Fruit fly (Drosophila melanogaster) whole organism, embryonic: Measurements from ENCODE around the gene CG14731.

Experiments
- CG1024 ChIP-seq: fragments of 200-800 bp; sonication (Bioruptor generic); IDR thresholded peaks from 2 replicates; pipeline ENCODE4 v1.3.6; 2022; ENCODE audit warnings: missing biosample characterization, missing genetic modification characterization
- CG10274 ChIP-seq: fragments of 200-800 bp; sonication (Bioruptor generic); optimal IDR thresholded peaks from 3 replicates; lab custom pipeline; 2017; ENCODE audit warnings: missing biosample characterization, mild to moderate bottlenecking, missing genetic modification characterization
- CG11093 ChIP-seq: fragments of 200-800 bp; sonication (Bioruptor generic); IDR thresholded peaks from 3 replicates; pipeline ENCODE4 v1.3.6; 2022; ENCODE audit warnings: missing biosample characterization, missing genetic modification characterization
- CG13123 ChIP-seq: fragments of 200-800 bp; sonication (Bioruptor generic); optimal IDR thresholded peaks from 2 replicates; lab custom pipeline; 2016; ENCODE audit warnings: missing biosample characterization, missing genetic modification characterization
- CG14710 ChIP-seq: fragments of 200-800 bp; sonication (Bioruptor generic); optimal IDR thresholded peaks from 3 replicates; lab custom pipeline; 2019; ENCODE audit warnings: missing biosample characterization, mild to moderate bottlenecking, missing genetic modification characterization, moderate library complexity
- CG16813 ChIP-seq: fragments of 200-800 bp; sonication (Bioruptor generic); IDR thresholded peaks from 3 replicates; pipeline ENCODE4 v1.3.6; 2022; ENCODE audit warnings: missing biosample characterization, missing genetic modification characterization; ENCODE audit not compliant: partially characterized antibody
- CG17612 ChIP-seq: fragments of 200-800 bp; sonication (Bioruptor generic); IDR thresholded peaks from 2 replicates; pipeline ENCODE4 v1.3.6; 2022; ENCODE audit warnings: missing biosample characterization, missing genetic modification characterization
- CG2202 ChIP-seq: fragments of 200-800 bp; sonication (Bioruptor generic); optimal IDR thresholded peaks from 2 replicates; lab custom pipeline; 2018; ENCODE audit warnings: missing biosample characterization, mild to moderate bottlenecking, missing genetic modification characterization
- CG34422 ChIP-seq: fragments of 200-800 bp; sonication (Bioruptor generic); IDR thresholded peaks from 3 replicates; pipeline ENCODE4 v1.3.6; 2022; ENCODE audit warnings: missing biosample characterization, missing genetic modification characterization
- CG4854 ChIP-seq: fragments of 200-800 bp; sonication (Bioruptor generic); optimal IDR thresholded peaks from 2 replicates; lab custom pipeline; 2016; ENCODE audit warnings: missing biosample characterization, missing genetic modification characterization, inconsistent platforms
- CG6854 ChIP-seq: fragments of 200-800 bp; sonication (Bioruptor generic); optimal IDR thresholded peaks from 3 replicates; lab custom pipeline; 2017; ENCODE audit warnings: missing biosample characterization, mild to moderate bottlenecking, missing genetic modification characterization
- CG7839 ChIP-seq: fragments of 200-800 bp; sonication (Bioruptor generic); optimal IDR thresholded peaks from 3 replicates; lab custom pipeline; 2018; ENCODE audit warnings: missing biosample characterization, mild to moderate bottlenecking, missing genetic modification characterization, moderate library complexity
- CG8924 ChIP-seq: fragments of 200-800 bp; optimal IDR thresholded peaks from 3 replicates; lab custom pipeline; 2019; ENCODE audit warnings: missing biosample characterization, mild to moderate bottlenecking, missing genetic modification characterization, moderate library complexity
- CG9932 ChIP-seq: fragments of 200-800 bp; sonication (Bioruptor generic); IDR thresholded peaks from 2 replicates; pipeline ENCODE4 v1.3.6; 2022; ENCODE audit warnings: missing biosample characterization, missing genetic modification characterization
- CrebB ChIP-seq: fragments of 200-800 bp; sonication (Bioruptor generic); optimal IDR thresholded peaks from 3 replicates; lab custom pipeline; 2018; ENCODE audit warnings: missing biosample characterization, mild to moderate bottlenecking, missing genetic modification characterization
- D19B ChIP-seq: fragments of 200-800 bp; sonication (Bioruptor generic); optimal IDR thresholded peaks from 2 replicates; lab custom pipeline; 2017; ENCODE audit warnings: missing biosample characterization, mild to moderate bottlenecking, missing genetic modification characterization
- HmgZ ChIP-seq: fragments of 200-800 bp; sonication (Bioruptor generic); optimal IDR thresholded peaks from 2 replicates; lab custom pipeline; 2018; ENCODE audit warnings: missing biosample characterization, mild to moderate bottlenecking, missing genetic modification characterization
- Hr39 ChIP-seq: fragments of >200 bp; optimal IDR thresholded peaks from 2 replicates; lab custom pipeline; 2017
- Lim3 ChIP-seq: fragments of 200-800 bp; sonication (Bioruptor generic); IDR thresholded peaks from 2 replicates; pipeline ENCODE4 v1.3.6; 2022; ENCODE audit warnings: missing biosample characterization, missing genetic modification characterization
- Meics ChIP-seq: fragments of 200-800 bp; sonication (Bioruptor generic); optimal IDR thresholded peaks from 2 replicates; lab custom pipeline; 2017; ENCODE audit warnings: missing biosample characterization, mild to moderate bottlenecking, missing genetic modification characterization
- Stat92E ChIP-seq, 3 experiments: fragments of >200 bp in 2 of 3; fragments of 200-800 bp in 1 of 3; sonication (Bioruptor generic) in 1 of 3; optimal IDR thresholded peaks; 2 replicates each; lab custom pipeline; 2017 to 2019; ENCODE audit warnings: missing biosample characterization in 3 of 3, missing genetic modification characterization in 3 of 3, mild to moderate bottlenecking in 1 of 3, moderate library complexity in 1 of 3
- ab ChIP-seq: fragments of 200-800 bp; sonication (Bioruptor generic); optimal IDR thresholded peaks from 2 replicates; lab custom pipeline; 2016; ENCODE audit warnings: missing biosample characterization, missing genetic modification characterization
- cato ChIP-seq: fragments of 200-800 bp; sonication (Bioruptor generic); optimal IDR thresholded peaks from 2 replicates; lab custom pipeline; 2016; ENCODE audit warnings: missing biosample characterization, missing genetic modification characterization, borderline replicate concordance
- caup ChIP-seq: fragments of 200-800 bp; sonication (Bioruptor generic); optimal IDR thresholded peaks from 3 replicates; lab custom pipeline; 2017; ENCODE audit warnings: missing biosample characterization, mild to moderate bottlenecking, missing genetic modification characterization, moderate library complexity; ENCODE audit not compliant: severe bottlenecking
- chm ChIP-seq: fragments of 200-800 bp; sonication (Bioruptor generic); IDR thresholded peaks from 2 replicates; pipeline ENCODE4 v1.3.6; 2022; ENCODE audit warnings: missing biosample characterization, missing genetic modification characterization
- crp ChIP-seq, 2 experiments: fragments of 200-800 bp; sonication (Bioruptor generic); optimal IDR thresholded peaks; 2 replicates in 1 of 2; 3 replicates in 1 of 2; lab custom pipeline; 2017; ENCODE audit warnings: missing biosample characterization in 2 of 2, missing genetic modification characterization in 2 of 2, mild to moderate bottlenecking in 1 of 2, moderate library complexity in 1 of 2
- cwo ChIP-seq: fragments of 200-800 bp; sonication (Bioruptor generic); optimal IDR thresholded peaks from 3 replicates; lab custom pipeline; 2017; ENCODE audit warnings: missing biosample characterization, missing genetic modification characterization, mild to moderate bottlenecking, moderate library complexity, missing genetic modification reagents
- da ChIP-seq: fragments of 200-800 bp; sonication (Bioruptor generic); optimal IDR thresholded peaks from 2 replicates; lab custom pipeline; 2016; ENCODE audit warnings: missing biosample characterization, missing genetic modification characterization
- disco-r ChIP-seq: fragments of 200-800 bp; sonication (Bioruptor generic); optimal IDR thresholded peaks from 2 replicates; lab custom pipeline; 2016; ENCODE audit warnings: missing biosample characterization, missing genetic modification characterization
- dm ChIP-seq: fragments of 200-800 bp; sonication (Bioruptor generic); optimal IDR thresholded peaks from 3 replicates; lab custom pipeline; 2016; ENCODE audit warnings: missing biosample characterization, missing genetic modification characterization
- ems ChIP-seq: fragments of 200-800 bp; sonication (Bioruptor generic); optimal IDR thresholded peaks from 3 replicates; lab custom pipeline; 2016; ENCODE audit warnings: missing biosample characterization, missing genetic modification characterization
- en ChIP-seq: fragments of 200-800 bp; sonication (Bioruptor generic); optimal IDR thresholded peaks from 2 replicates; lab custom pipeline; 2016; ENCODE audit warnings: missing biosample characterization, missing genetic modification characterization
- fd102C ChIP-seq: fragments of 200-800 bp; sonication (Bioruptor generic); optimal IDR thresholded peaks from 2 replicates; lab custom pipeline; 2018; ENCODE audit warnings: missing biosample characterization, mild to moderate bottlenecking, missing genetic modification characterization, moderate library complexity
- fu2 ChIP-seq: fragments of 200-800 bp; sonication (Bioruptor generic); optimal IDR thresholded peaks from 2 replicates; lab custom pipeline; 2016; ENCODE audit warnings: missing biosample characterization, missing genetic modification characterization
- grn ChIP-seq: fragments of 200-800 bp; sonication (Bioruptor generic); optimal IDR thresholded peaks from 3 replicates; lab custom pipeline; 2017; ENCODE audit warnings: missing biosample characterization, missing genetic modification characterization
- ham ChIP-seq: fragments of 200-800 bp; sonication (Bioruptor generic); IDR thresholded peaks from 2 replicates; pipeline ENCODE4 v1.3.6; 2022; ENCODE audit warnings: missing biosample characterization, missing genetic modification characterization
- jing ChIP-seq: fragments of 200-800 bp; sonication (Bioruptor generic); optimal IDR thresholded peaks from 2 replicates; lab custom pipeline; 2018; ENCODE audit warnings: missing biosample characterization, mild to moderate bottlenecking, missing genetic modification characterization
- knrl ChIP-seq: fragments of 200-800 bp; sonication (Bioruptor generic); IDR thresholded peaks from 3 replicates; pipeline ENCODE4 v1.3.6; 2022; ENCODE audit warnings: missing biosample characterization, missing genetic modification characterization; ENCODE audit not compliant: partially characterized antibody
- lmd ChIP-seq: fragments of 200-800 bp; sonication (Bioruptor generic); IDR thresholded peaks from 2 replicates; pipeline ENCODE4 v1.3.6; 2022; ENCODE audit warnings: missing biosample characterization, missing genetic modification characterization
- mam ChIP-seq: fragments of 200-800 bp; sonication (Bioruptor generic); optimal IDR thresholded peaks from 3 replicates; lab custom pipeline; 2016; ENCODE audit warnings: missing biosample characterization, missing genetic modification characterization
- pnt ChIP-seq: fragments of 200-800 bp; sonication (Bioruptor generic); optimal IDR thresholded peaks from 3 replicates; lab custom pipeline; 2016; ENCODE audit warnings: missing biosample characterization, missing genetic modification characterization
- ranshi ChIP-seq: fragments of 200-800 bp; sonication (Bioruptor generic); IDR thresholded peaks from 2 replicates; pipeline ENCODE4 v1.3.6; 2022; ENCODE audit warnings: missing biosample characterization, missing genetic modification characterization
- sens ChIP-seq: fragments of 200-800 bp; sonication (Bioruptor generic); peaks from one replicate; lab custom pipeline; 2016; ENCODE audit warnings: missing biosample characterization, missing genetic modification characterization
- slbo ChIP-seq: fragments of 200-800 bp; sonication (Bioruptor generic); IDR thresholded peaks from 2 replicates; pipeline ENCODE4 v1.3.6; 2022; ENCODE audit warnings: missing biosample characterization, missing genetic modification characterization
- sna ChIP-seq: fragments of 200-800 bp; sonication (Bioruptor generic); IDR thresholded peaks from 2 replicates; pipeline ENCODE4 v1.3.6; 2022; ENCODE audit warnings: missing biosample characterization, missing genetic modification characterization; ENCODE audit not compliant: partially characterized antibody
- ssp ChIP-seq: fragments of 200-800 bp; sonication (Bioruptor generic); IDR thresholded peaks from 2 replicates; pipeline ENCODE4 v1.3.6; 2022; ENCODE audit warnings: missing biosample characterization, missing genetic modification characterization
- tx ChIP-seq: fragments of 200-800 bp; sonication (Bioruptor generic); optimal IDR thresholded peaks from 2 replicates; lab custom pipeline; 2016; ENCODE audit warnings: missing biosample characterization, missing genetic modification characterization
- unc-4 ChIP-seq: fragments of 200-800 bp; sonication (Bioruptor generic); IDR thresholded peaks from 2 replicates; pipeline ENCODE4 v1.3.6; 2022; ENCODE audit warnings: missing biosample characterization, missing genetic modification characterization; ENCODE audit not compliant: partially characterized antibody
- vnd ChIP-seq: fragments of 200-800 bp; sonication (Bioruptor generic); IDR thresholded peaks from 3 replicates; pipeline ENCODE4 v1.3.6; 2022; ENCODE audit warnings: missing biosample characterization, missing genetic modification characterization; ENCODE audit not compliant: partially characterized antibody
- z ChIP-seq: fragments of 200-800 bp; sonication (Bioruptor generic); IDR thresholded peaks from 3 replicates; pipeline ENCODE4 v1.3.6; 2022; ENCODE audit warnings: missing biosample characterization, missing genetic modification characterization
- zen ChIP-seq: fragments of 200-800 bp; sonication (Bioruptor generic); optimal IDR thresholded peaks from 3 replicates; lab custom pipeline; 2018; ENCODE audit warnings: missing biosample characterization, mild to moderate bottlenecking, missing genetic modification characterization, moderate library complexity
- zfh2 ChIP-seq: fragments of 200-800 bp; sonication (Bioruptor generic); optimal IDR thresholded peaks from 2 replicates; lab custom pipeline; 2016; ENCODE audit warnings: missing biosample characterization, missing genetic modification characterization

The CG14731 gene

dm6 chr3R:11948903-11949358, 17.9 kb downstream of the CG14731 start, which contains the start of gene Cad87A (continued):
- TF ChIP-seq jing (GFP tag; lab: Kevin White, UChicago) (no peak), grn (GFP tag; lab: Kevin White, UChicago) (no peak), slbo (GFP tag; lab: Robert Waterston, UW) (no peak), vnd (no peak), tx (GFP tag; lab: Kevin White, UChicago) (no peak), dm (GFP tag; lab: Kevin White, UChicago) (no peak), en (no peak), cato (no peak), caup (GFP tag; lab: Kevin White, UChicago) (peak; percentile 69), CG8924 (tag; lab: Kevin White, UChicago) (peak; percentile 78), CG13123 (no peak), knrl (GFP tag; lab: Robert Waterston, UW) (no peak), crp (GFP tag; optimal IDR thresholded peaks at IDR 0.05; lab: Kevin White, UChicago) (no peak), Lim3 (no peak), sens (GFP tag; lab: Kevin White, UChicago) (peak; percentile 77), CG9932 (GFP tag; lab: Robert Waterston, UW) (no peak), cwo (GFP tag; lab: Kevin White, UChicago) (no peak), fu2 (no peak), CG16813 (GFP tag; lab: Robert Waterston, UW) (no peak), CG6854 (GFP tag; lab: Kevin White, UChicago) (no peak), zfh2 (GFP tag; lab: Kevin White, UChicago) (no peak), da (GFP tag; lab: Kevin White, UChicago) (no peak), unc-4 (GFP tag; lab: Robert Waterston, UW) (no peak), Stat92E (GFP tag; optimal IDR thresholded peaks at IDR 0.05; lab: Kevin White, UChicago) (peak in 1 of 3 experiments; percentile 62), ab (GFP tag; lab: Kevin White, UChicago) (no peak), chm (no peak), sna (no peak), mam (GFP tag; lab: Kevin White, UChicago) (no peak), ems (peak; percentile 34), CG1024 (GFP tag; lab: Robert Waterston, UW) (no peak), CG34422 (no peak), HmgZ (tag; lab: Kevin White, UChicago) (no peak), lmd (GFP tag; lab: Robert Waterston, UW) (no peak), ranshi (no peak), D19B (GFP tag; lab: Kevin White, UChicago) (no peak), fd102C (GFP tag; lab: Kevin White, UChicago) (no peak), CG11093 (no peak), zen (tag; lab: Kevin White, UChicago) (peak; percentile 62), CG10274 (GFP tag; lab: Kevin White, UChicago) (no peak), ssp (no peak), CG14710 (tag; lab: Kevin White, UChicago) (no peak), ham (GFP tag; lab: Robert Waterston, UW) (no peak), Hr39 (lab: Kevin White, UChicago) (no peak), CG4854 (GFP tag; lab: Kevin White, UChicago) (no peak), CG17612 (GFP tag; lab: Robert Waterston, UW) (no peak), CG2202 (tag; lab: Kevin White, UChicago) (peak; percentile 23), pnt (GFP tag; lab: Kevin White, UChicago) (no peak), disco-r (GFP tag; lab: Kevin White, UChicago) (no peak), CG7839 (tag; lab: Kevin White, UChicago) (no peak), z (GFP tag; lab: Robert Waterston, UW) (no peak), CrebB (tag; lab: Kevin White, UChicago) (peak; percentile 67), Meics (GFP tag; lab: Kevin White, UChicago) (no peak)
